Fruit fly (Drosophila melanogaster): ENCODE data around the gene CG18577.

- TF ChIP-seq D1 (tag; optimal IDR thresholded peaks at IDR 0.05): no peak
- no peak for TF ChIP-seq gl (tag; optimal IDR thresholded peaks at IDR 0.05)
- no peak for TF ChIP-seq CG15710 (tag; optimal IDR thresholded peaks at IDR 0.05)
- no peak for TF ChIP-seq CG8301 (tag; optimal IDR thresholded peaks at IDR 0.05)
- TF ChIP-seq EcR (GFP tag; optimal IDR thresholded peaks at IDR 0.05): no peak
- TF ChIP-seq CG9948 (tag; optimal IDR thresholded peaks at IDR 0.05): no peak
- no peak for TF ChIP-seq CG10348 (GFP tag; IDR thresholded peaks at IDR 0.05)
- no peak for TF ChIP-seq Pif1B (GFP tag; optimal IDR thresholded peaks at IDR 0.05)
- no peak for TF ChIP-seq Pif1A (GFP tag; optimal IDR thresholded peaks at IDR 0.05)
- no peak for TF ChIP-seq Ets98B (GFP tag; IDR thresholded peaks at IDR 0.05)
- TF ChIP-seq CG17806 (tag; optimal IDR thresholded peaks at IDR 0.05): no peak
These were observed 41.2 kb upstream of the CG18577 start, which contains the start of gene Ugt302E1 for dm6 chr3R:11154576-11155113.

Data from whole organism, pupa.